Fruit fly (Drosophila melanogaster) ovary, adult (tissue): Measurements from ENCODE around the gene Est-6.

Source experiments
- CG17801 ChIP-seq: fragments of 200-800 bp; optimal IDR thresholded peaks from 2 replicates; lab custom pipeline; 2019; ENCODE audit warnings: missing biosample characterization, mild to moderate bottlenecking, missing genetic modification characterization, moderate library complexity; ENCODE audit not compliant: partially characterized antibody

Gene Est-6

DNA sequence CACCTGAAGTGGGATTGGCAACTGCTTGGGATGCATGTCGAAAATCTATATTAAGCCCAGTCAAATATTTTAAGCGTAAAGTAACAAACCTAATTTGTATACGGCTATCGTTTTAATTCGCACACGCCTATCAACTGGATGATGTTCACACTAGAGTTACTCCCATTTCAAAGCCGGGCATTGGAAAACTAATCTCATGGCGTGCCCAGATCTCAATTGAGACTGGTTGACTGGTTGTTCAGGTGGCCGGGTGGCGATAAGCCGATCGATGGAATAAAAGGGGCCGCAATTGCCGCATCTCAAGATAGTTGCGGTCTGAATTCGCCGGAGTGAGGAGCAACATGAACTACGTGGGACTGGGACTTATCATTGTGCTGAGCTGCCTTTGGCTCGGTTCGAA lies at the start of gene Est-6:
Gene Est-6 (plus strand): TSS at position 301 of the 400 bp plus-strand sequence.
- TF ChIP-seq CG17801 (GFP tag; lab: Kevin White, UChicago): no peak

dm6 chr3L:12139232-12139698 lies 49.4 kb upstream of the Est-6 start:
- TF ChIP-seq CG17801 (GFP tag; lab: Kevin White, UChicago): peak; percentile 25

DNA sequence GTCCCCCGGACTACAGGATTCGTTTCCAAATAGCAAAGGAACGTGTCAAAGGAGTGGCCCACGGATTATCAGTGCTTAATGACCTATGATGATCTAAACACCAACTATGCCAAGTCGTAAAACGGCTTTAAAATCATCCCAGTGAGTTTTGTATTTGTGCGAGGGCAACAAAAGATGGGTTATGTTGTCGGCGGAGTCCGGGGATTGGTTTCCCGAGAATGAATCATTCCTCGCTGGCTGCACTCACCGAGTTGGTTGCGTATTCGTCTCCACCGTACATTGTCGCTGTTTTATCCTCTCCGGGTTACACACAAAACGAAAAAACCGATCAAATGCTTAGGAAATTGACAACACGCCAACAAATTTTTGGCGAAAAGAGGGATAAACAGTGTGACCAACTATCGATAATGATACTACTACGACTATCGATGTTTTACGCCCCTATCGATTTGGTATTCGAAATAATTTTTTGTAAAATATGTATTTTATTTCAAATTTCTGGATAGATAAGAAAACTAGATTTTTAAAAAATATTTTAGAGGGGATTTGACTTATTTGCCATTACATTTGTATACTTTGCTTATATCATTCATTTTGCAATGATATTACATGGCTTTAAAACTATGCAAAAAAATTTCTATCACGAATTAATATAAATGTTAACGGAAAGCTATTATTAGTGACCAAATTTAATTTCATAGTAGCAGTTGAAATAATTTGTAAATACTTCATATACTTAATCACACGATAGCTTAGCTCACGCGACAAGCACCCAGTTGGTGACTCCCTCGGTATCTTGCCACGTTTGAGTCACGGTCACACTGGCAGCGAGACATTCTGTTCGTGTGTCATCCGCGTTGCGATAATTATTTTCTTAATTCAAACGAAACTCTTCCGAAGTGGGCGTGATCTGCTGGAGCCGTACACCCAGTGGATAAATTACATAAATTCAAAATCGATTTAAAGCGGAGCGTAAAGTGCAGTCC lies 42.6 kb upstream of the Est-6 start, which contains the start of the genes eIF3l and Nrx-IV:
Gene eIF3l (minus strand): TSS at position 389 of the 986 bp plus-strand sequence.
Gene Nrx-IV (plus strand): TSS at position 811 of the 986 bp plus-strand sequence.
- TF ChIP-seq CG17801 (GFP tag; lab: Kevin White, UChicago): no peak

DNA sequence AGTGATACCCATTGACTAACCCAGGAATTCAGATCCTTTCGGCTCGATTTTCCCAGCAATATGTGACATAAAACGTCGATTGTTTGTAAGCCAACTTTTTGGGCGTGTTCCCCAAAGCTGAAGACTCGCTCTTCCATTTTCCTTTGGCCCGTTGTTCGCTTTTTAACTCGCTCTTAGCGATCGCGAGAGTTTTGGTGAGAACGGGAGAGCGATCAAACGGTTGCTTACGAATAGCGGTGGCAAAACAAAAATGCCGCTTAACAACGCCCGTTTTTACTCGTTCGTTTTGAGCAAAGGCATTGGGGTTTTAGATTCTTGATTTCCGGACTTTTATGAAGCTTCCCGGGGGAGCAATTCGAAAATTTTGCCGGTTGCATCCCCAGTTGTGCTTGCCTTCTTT lies 41.6 kb upstream of the Est-6 start:
- no peak for TF ChIP-seq CG17801 (GFP tag; lab: Kevin White, UChicago)

DNA sequence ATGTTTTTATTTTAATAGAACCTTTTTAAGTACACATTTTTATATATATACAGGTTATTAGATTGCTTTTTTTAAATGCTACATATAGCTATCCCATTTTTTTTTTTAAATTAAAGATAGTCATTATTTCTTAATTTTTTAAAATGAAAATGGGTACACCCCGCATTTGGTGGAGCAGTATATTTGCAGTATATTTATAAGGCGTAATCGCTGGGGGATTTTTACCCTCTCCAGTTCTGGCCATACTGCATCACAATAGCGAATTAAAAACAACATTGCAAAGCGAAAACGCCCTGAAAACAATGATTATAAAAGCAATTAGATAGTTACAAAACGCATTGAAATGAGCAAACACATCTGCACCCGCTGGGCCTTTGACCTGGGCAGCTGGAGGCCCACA lies 39.6 kb upstream of the Est-6 start, which contains the start of gene CG32099:
Gene CG32099 (plus strand): TSS at position 250 of the 400 bp plus-strand sequence.
- no peak for TF ChIP-seq CG17801 (GFP tag; lab: Kevin White, UChicago)

dm6 chr3L:12162156-12162682 lies 26.4 kb upstream of the Est-6 start:
- TF ChIP-seq CG17801 (GFP tag; lab: Kevin White, UChicago): no peak

- TF ChIP-seq CG17801 (GFP tag; lab: Kevin White, UChicago): no peak
Measured at dm6 chr3L:12163082-12163481, 25.5 kb upstream of the Est-6 start.

DNA sequence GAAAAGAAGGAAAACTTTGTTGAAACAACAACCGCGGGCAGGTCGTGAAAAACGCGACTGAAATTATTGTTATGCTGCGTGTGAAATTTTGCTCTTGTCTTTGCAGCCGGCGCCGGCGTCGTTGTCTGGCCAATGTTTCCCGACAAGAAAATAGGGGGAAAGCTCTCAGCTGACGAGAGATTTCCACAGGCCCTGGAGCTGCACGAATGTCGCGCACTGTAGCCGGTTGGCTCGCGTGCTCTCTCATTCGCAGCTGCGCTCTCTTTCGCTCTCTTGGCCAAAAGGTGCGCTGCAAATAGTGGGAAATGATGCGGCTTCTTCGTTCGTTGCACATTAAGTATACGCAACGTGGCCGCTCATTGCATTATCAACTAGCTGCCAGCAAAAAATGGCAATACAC lies 24.9 kb upstream of the Est-6 start, which contains the start of gene CG9760:
Gene CG9760 (minus strand): TSS at position 43 of the 400 bp plus-strand sequence.
- no peak for TF ChIP-seq CG17801 (GFP tag; lab: Kevin White, UChicago)

DNA sequence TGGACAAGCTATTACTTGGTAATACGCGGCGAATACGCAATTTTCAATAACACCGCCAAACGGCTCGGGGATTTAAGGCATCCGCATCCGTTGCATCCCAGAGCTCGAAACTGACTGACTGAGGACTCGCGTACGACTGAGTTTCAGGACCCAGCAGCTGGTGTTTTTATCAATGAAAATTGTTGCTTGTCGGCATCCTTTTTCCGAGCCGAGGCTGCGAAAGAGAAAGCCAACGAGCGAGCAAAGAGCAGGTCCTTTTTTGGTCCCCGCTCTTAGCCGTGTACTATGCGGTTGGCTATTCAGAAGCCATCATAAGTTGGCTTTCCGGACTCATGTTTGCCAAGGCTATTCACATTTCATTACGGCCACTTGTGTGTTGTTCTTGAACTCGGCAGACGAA lies 13.2 kb upstream of the Est-6 start, which contains the start of gene Rh7:
Gene Rh7 (minus strand): TSS at position 101 of the 400 bp plus-strand sequence.
- no peak for TF ChIP-seq CG17801 (GFP tag; lab: Kevin White, UChicago)

- no peak for TF ChIP-seq CG17801 (GFP tag; lab: Kevin White, UChicago)
Measured at dm6 chr3L:12177301-12177700, 11.3 kb upstream of the Est-6 start, which contains the start of gene CAH2. Gene CAH2, plus strand, starts transcription at chr3L:12177601.

DNA sequence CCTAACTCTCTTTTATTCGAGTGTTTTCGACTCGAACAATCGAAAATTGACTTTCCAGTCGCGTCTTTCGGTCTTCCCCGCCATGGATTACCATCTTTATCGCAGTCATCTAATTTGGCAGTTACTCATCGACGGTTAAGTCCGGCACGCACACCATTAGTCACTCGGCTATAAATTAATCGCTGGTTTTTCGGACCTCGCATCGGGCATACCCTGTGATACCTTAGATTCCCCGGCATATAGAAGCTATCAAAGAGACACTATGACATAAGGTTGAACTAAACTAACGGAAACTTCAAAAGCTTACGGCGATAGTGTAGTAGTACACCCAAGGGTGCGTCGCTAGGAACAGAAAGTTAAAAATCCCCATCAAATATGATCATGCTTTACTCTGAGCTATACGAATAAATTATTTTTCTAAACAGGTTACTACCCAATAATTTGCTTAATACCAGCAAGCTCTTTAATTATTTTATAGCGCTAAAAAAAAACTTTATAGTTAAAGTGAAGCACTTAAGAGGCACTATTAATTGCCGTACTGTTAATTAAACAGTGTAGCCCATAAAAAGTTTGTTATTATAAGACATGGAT lies 9.7 kb upstream of the Est-6 start:
- TF ChIP-seq CG17801 (GFP tag; lab: Kevin White, UChicago): peak; percentile 16

dm6 chr3L:12183967-12184366 lies 4.7 kb upstream of the Est-6 start:
- TF ChIP-seq CG17801 (GFP tag; lab: Kevin White, UChicago): no peak

- TF ChIP-seq CG17801 (GFP tag; lab: Kevin White, UChicago): no peak
Measured at dm6 chr3L:12184564-12185034, 4.0 kb upstream of the Est-6 start, which contains the start of gene Miox. Gene Miox, plus strand, starts transcription at chr3L:12184984.

- TF ChIP-seq CG17801 (GFP tag; lab: Kevin White, UChicago): no peak
Measured at dm6 chr3L:12185336-12185735, 3.3 kb upstream of the Est-6 start.
